Worm (Caenorhabditis elegans) whole organism, L1 larva: ENCODE measurements around the gene sec-22.

Experiments used
- aha-1 ChIP-seq: fragments of 150-350 bp; optimal IDR thresholded peaks from 2 replicates; lab custom pipeline; 2014; ENCODE audit warnings: missing biosample characterization, missing genetic modification characterization
- alr-1 ChIP-seq: fragments of 200-800 bp; sonication (Bioruptor generic); optimal IDR thresholded peaks from 2 replicates; lab custom pipeline; 2018; ENCODE audit warnings: borderline replicate concordance, mild to moderate bottlenecking, missing genetic modification characterization, missing compliant biosample characterization
- aly-2 ChIP-seq: fragments of 150-350 bp; optimal IDR thresholded peaks from 2 replicates; lab custom pipeline; 2014; ENCODE audit warnings: missing biosample characterization, missing genetic modification characterization
- ceh-63 ChIP-seq: fragments of 200-800 bp; sonication (Bioruptor generic); optimal IDR thresholded peaks from 2 replicates; lab custom pipeline; 2018; ENCODE audit warnings: mild to moderate bottlenecking, missing genetic modification characterization, missing compliant biosample characterization
- ceh-90 ChIP-seq: sonication (generic microtip); optimal IDR thresholded peaks from 2 replicates; lab custom pipeline; 2016; ENCODE audit warnings: missing genetic modification characterization, missing compliant biosample characterization
- dpl-1 ChIP-seq, 3 experiments: fragments of 150-350 bp in 2 of 3; sonication (generic microtip) in 1 of 3; optimal IDR thresholded peaks; 2 replicates each; lab custom pipeline; 2014 to 2017; ENCODE audit warnings: missing biosample characterization in 3 of 3, missing genetic modification characterization in 3 of 3, missing genetic modification reagents in 3 of 3
- efl-1 ChIP-seq, 4 experiments: fragments of 150-350 bp; optimal IDR thresholded peaks in 3 of 4; peaks in 1 of 4; 1 replicate in 1 of 4; 2 replicates in 3 of 4; lab custom pipeline; 2014; ENCODE audit warnings: missing biosample characterization in 2 of 4, missing genetic modification characterization in 2 of 4, missing genetic modification reagents in 2 of 4
- elt-2 ChIP-seq: sonication (generic microtip); optimal IDR thresholded peaks from 2 replicates; lab custom pipeline; 2016; ENCODE audit warnings: missing genetic modification characterization, mild to moderate bottlenecking, inconsistent platforms, missing compliant biosample characterization, missing genetic modification reagents
- elt-3 ChIP-seq, 6 experiments: fragments of 150-350 bp in 1 of 6; sonication (generic microtip); optimal IDR thresholded peaks; 2 replicates each; lab custom pipeline; 2017 to 2018; ENCODE audit warnings: missing biosample characterization in 6 of 6, missing genetic modification characterization in 6 of 6, inconsistent platforms in 1 of 6
- fkh-4 ChIP-seq: sonication (generic microtip); optimal IDR thresholded peaks from 2 replicates; lab custom pipeline; 2016; ENCODE audit warnings: missing compliant biosample characterization, missing genetic modification characterization, borderline replicate concordance
- fos-1 ChIP-seq: fragments of 150-350 bp; optimal IDR thresholded peaks from 2 replicates; lab custom pipeline; 2014; ENCODE audit warnings: missing biosample characterization, missing genetic modification characterization
- grh-1 ChIP-seq: fragments of 200-800 bp; sonication (Bioruptor generic); IDR thresholded peaks from 2 replicates; pipeline ENCODE4 v1.3.6; 2022; ENCODE audit warnings: missing genetic modification reagents, missing genetic modification characterization, missing compliant biosample characterization
- hlh-17 ChIP-seq: fragments of 200-800 bp; sonication (Bioruptor generic); optimal IDR thresholded peaks from 2 replicates; lab custom pipeline; 2018; ENCODE audit warnings: missing genetic modification characterization, mild to moderate bottlenecking, missing compliant biosample characterization, moderate library complexity, borderline replicate concordance
- irx-1 ChIP-seq: sonication (generic microtip); optimal IDR thresholded peaks from 2 replicates; lab custom pipeline; 2016; ENCODE audit warnings: missing genetic modification characterization, missing compliant biosample characterization
- isw-1 ChIP-seq: fragments of 200-800 bp; sonication (Bioruptor generic); IDR thresholded peaks from 2 replicates; pipeline ENCODE4 v1.3.6; 2022; ENCODE audit warnings: missing genetic modification characterization, missing compliant biosample characterization
- jun-1 ChIP-seq: fragments of 150-350 bp; optimal IDR thresholded peaks from 2 replicates; lab custom pipeline; 2014; ENCODE audit warnings: missing biosample characterization, missing genetic modification reagents, missing genetic modification characterization
- lin-13 ChIP-seq: fragments of 150-350 bp; optimal IDR thresholded peaks from 2 replicates; lab custom pipeline; 2014; ENCODE audit warnings: missing biosample characterization, missing genetic modification reagents, missing genetic modification characterization
- lin-15B ChIP-seq: fragments of 150-350 bp; sonication (generic microtip); optimal IDR thresholded peaks from 3 replicates; lab custom pipeline; 2014; ENCODE audit warnings: missing biosample characterization, missing genetic modification characterization
- lin-35 ChIP-seq, 2 experiments: fragments of 150-350 bp; optimal IDR thresholded peaks; 2 replicates each; lab custom pipeline; 2014; ENCODE audit warnings: missing biosample characterization in 2 of 2, missing genetic modification characterization in 2 of 2, missing genetic modification reagents in 2 of 2
- lir-3 ChIP-seq: sonication (generic microtip); optimal IDR thresholded peaks from 2 replicates; lab custom pipeline; 2016; ENCODE audit warnings: mild to moderate bottlenecking, missing genetic modification characterization, moderate library complexity, missing compliant biosample characterization; ENCODE audit not compliant: poor library complexity
- mab-9 ChIP-seq: fragments of 200-800 bp; sonication (Bioruptor generic); IDR thresholded peaks from 2 replicates; pipeline ENCODE4 v1.3.6; 2022; ENCODE audit warnings: missing genetic modification reagents, missing genetic modification characterization, missing compliant biosample characterization
- nhr-12 ChIP-seq: sonication (generic microtip); optimal IDR thresholded peaks from 2 replicates; lab custom pipeline; 2017; ENCODE audit warnings: missing biosample characterization, missing genetic modification characterization
- nhr-20 ChIP-seq: sonication (generic microtip); optimal IDR thresholded peaks from 2 replicates; lab custom pipeline; 2016; ENCODE audit warnings: mild to moderate bottlenecking, missing genetic modification characterization, missing compliant biosample characterization
- nhr-71 ChIP-seq: sonication (generic microtip); optimal IDR thresholded peaks from 2 replicates; lab custom pipeline; 2016; ENCODE audit warnings: mild to moderate bottlenecking, missing genetic modification characterization, moderate library complexity, missing compliant biosample characterization
- nhr-76 ChIP-seq: sonication (generic microtip); optimal IDR thresholded peaks from 2 replicates; lab custom pipeline; 2017; ENCODE audit warnings: missing biosample characterization, missing genetic modification characterization
- nhr-84 ChIP-seq: sonication (generic microtip); optimal IDR thresholded peaks from 2 replicates; lab custom pipeline; 2017; ENCODE audit warnings: missing biosample characterization, missing genetic modification characterization
- nhr-85 ChIP-seq: sonication (generic microtip); peaks from one replicate; lab custom pipeline; 2016; ENCODE audit warnings: missing genetic modification characterization, inconsistent platforms, missing compliant biosample characterization
- pag-3 ChIP-seq: sonication (generic microtip); optimal IDR thresholded peaks from 2 replicates; lab custom pipeline; 2017; ENCODE audit warnings: missing genetic modification characterization, mild to moderate bottlenecking, missing compliant biosample characterization, antibody characterized with exemption, borderline replicate concordance; ENCODE audit not compliant: insufficient read depth
- skn-1 ChIP-seq: fragments of 150-350 bp; optimal IDR thresholded peaks from 2 replicates; lab custom pipeline; 2014; ENCODE audit warnings: missing biosample characterization, missing genetic modification characterization
- snpc-4 ChIP-seq: fragments of 150-350 bp; optimal IDR thresholded peaks from 2 replicates; lab custom pipeline; 2014; ENCODE audit warnings: missing biosample characterization, missing genetic modification characterization
- sox-4 ChIP-seq: sonication (generic microtip); optimal IDR thresholded peaks from 2 replicates; lab custom pipeline; 2016; ENCODE audit warnings: missing genetic modification characterization, missing compliant biosample characterization
- sup-37 ChIP-seq: fragments of 200-800 bp; sonication (Bioruptor generic); optimal IDR thresholded peaks from 2 replicates; lab custom pipeline; 2018; ENCODE audit warnings: mild to moderate bottlenecking, missing genetic modification characterization, missing compliant biosample characterization
- swsn-7 ChIP-seq: sonication (generic microtip); optimal IDR thresholded peaks from 2 replicates; lab custom pipeline; 2016; ENCODE audit warnings: missing genetic modification characterization, missing compliant biosample characterization
- tbx-2 ChIP-seq: sonication (generic microtip); optimal IDR thresholded peaks from 2 replicates; lab custom pipeline; 2016; ENCODE audit warnings: missing genetic modification characterization, missing compliant biosample characterization
- tlp-1 ChIP-seq: fragments of 150-350 bp; optimal IDR thresholded peaks from 2 replicates; lab custom pipeline; 2014; ENCODE audit warnings: missing biosample characterization, missing genetic modification characterization
- unc-130 ChIP-seq: fragments of 150-350 bp; optimal IDR thresholded peaks from 2 replicates; lab custom pipeline; 2017; ENCODE audit warnings: missing biosample characterization, missing genetic modification characterization, inconsistent platforms
- unc-30 ChIP-seq: sonication (generic microtip); optimal IDR thresholded peaks from 2 replicates; lab custom pipeline; 2017; ENCODE audit warnings: missing biosample characterization, missing genetic modification characterization
- unc-62 ChIP-seq: fragments of 150-350 bp; optimal IDR thresholded peaks from 2 replicates; lab custom pipeline; 2014; ENCODE audit warnings: missing biosample characterization, missing genetic modification reagents, missing genetic modification characterization
- xbp-1 ChIP-seq: sonication (generic microtip); optimal IDR thresholded peaks from 2 replicates; lab custom pipeline; 2016; ENCODE audit warnings: missing genetic modification characterization, missing compliant biosample characterization
- zip-4 ChIP-seq: fragments of 200-800 bp; sonication (Bioruptor generic); optimal IDR thresholded peaks from 2 replicates; lab custom pipeline; 2018; ENCODE audit warnings: mild to moderate bottlenecking, missing genetic modification characterization, moderate library complexity, missing compliant biosample characterization
- ztf-4 ChIP-seq: fragments of 150-350 bp; optimal IDR thresholded peaks from 2 replicates; lab custom pipeline; 2014; ENCODE audit warnings: missing biosample characterization, missing genetic modification characterization

Gene sec-22

ce11 chrX:1027370-1027769, 8.0 kb upstream of the sec-22 start:
- TF ChIP-seq sox-4 (tag; lab: Kevin White, UChicago): no peak
- TF ChIP-seq lin-35 (GFP tag; optimal IDR thresholded peaks at IDR 0.05; lab: Kevin White, UChicago): no peak
- TF ChIP-seq mab-9 (GFP tag; lab: Robert Waterston, UW): no peak
- no peak for TF ChIP-seq ceh-90
- TF ChIP-seq lin-13 (GFP tag; lab: Kevin White, UChicago): no peak
- no peak for TF ChIP-seq jun-1 (tag; lab: Kevin White, UChicago)
- no peak for TF ChIP-seq unc-130
- TF ChIP-seq dpl-1 (GFP tag; optimal IDR thresholded peaks at IDR 0.05; lab: Kevin White, UChicago): no peak
- TF ChIP-seq sup-37 (GFP tag; lab: Kevin White, UChicago): no peak
- TF ChIP-seq aly-2: no peak
- no peak for TF ChIP-seq ztf-4
- no peak for TF ChIP-seq elt-3 (tag; optimal IDR thresholded peaks at IDR 0.05; lab: Kevin White, UChicago)
- no peak for TF ChIP-seq nhr-84 (tag; lab: Kevin White, UChicago)
- no peak for TF ChIP-seq lin-15B (tag; lab: Kevin White, UChicago)
- TF ChIP-seq snpc-4 (tag; lab: Kevin White, UChicago): no peak
- TF ChIP-seq fos-1 (tag; lab: Kevin White, UChicago): no peak

DNA sequence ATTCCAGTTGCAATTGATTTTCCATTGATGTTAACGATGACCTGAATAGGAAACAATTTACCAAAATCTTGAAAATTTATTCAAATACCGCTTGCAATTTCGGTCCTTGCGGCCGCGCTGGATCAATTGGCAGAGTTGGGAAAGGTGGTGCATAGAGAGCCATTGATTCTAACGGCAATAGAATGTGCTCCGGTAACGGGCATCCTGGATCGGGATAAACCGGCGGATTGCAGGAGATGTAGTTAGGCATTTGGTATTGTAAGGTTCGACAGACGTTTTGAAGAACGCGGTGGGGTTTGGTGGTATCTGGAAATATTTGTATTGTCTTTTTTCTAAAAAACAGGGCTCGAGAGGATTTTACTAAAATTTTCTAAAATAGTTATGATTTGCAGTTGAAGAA, 4.5 kb upstream of the sec-22 start:
- TF ChIP-seq unc-62 (GFP tag; lab: Kevin White, UChicago) (no peak), lin-15B (tag; lab: Kevin White, UChicago) (no peak), mab-9 (GFP tag; lab: Robert Waterston, UW) (no peak), tbx-2 (tag; lab: Kevin White, UChicago) (no peak), nhr-12 (tag; lab: Kevin White, UChicago) (no peak)

ce11 chrX:1038347-1038746, 3.0 kb downstream of the sec-22 start, which contains the start of gene F55A4.7:
TSS of gene F55A4.7 (minus strand) at chrX:1038447.
- TF ChIP-seq tlp-1 (tag; lab: Kevin White, UChicago): no peak
- TF ChIP-seq ceh-63 (GFP tag; lab: Kevin White, UChicago): no peak
- TF ChIP-seq unc-62 (GFP tag; lab: Kevin White, UChicago): no peak
- peak; percentile 20 for TF ChIP-seq nhr-85
- no peak for TF ChIP-seq pag-3 (tag; lab: Kevin White, UChicago)
- TF ChIP-seq irx-1 (tag; lab: Kevin White, UChicago): no peak
- TF ChIP-seq, all 84 proteins: peak for 1

DNA sequence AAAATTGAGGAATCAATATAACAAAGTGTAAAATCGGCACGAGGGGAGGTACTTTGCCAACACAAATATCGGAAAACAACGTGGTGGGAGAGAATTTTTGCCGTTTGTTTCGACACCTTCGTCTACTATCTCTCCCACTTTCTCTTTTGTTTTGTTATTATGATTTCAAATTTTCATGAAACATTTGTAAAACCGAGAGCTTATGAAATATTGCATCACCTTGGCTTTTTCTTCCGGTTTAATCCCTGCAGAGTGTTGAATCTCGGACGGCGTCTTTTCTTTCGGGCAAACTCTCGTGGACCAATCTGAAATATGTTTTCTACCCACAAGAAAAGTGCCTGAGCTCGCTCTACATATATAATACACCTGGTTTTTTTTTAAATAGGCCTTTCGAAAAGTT, 9.0 kb downstream of the sec-22 start:
- no peak for TF ChIP-seq unc-130
- TF ChIP-seq alr-1 (tag; lab: Kevin White, UChicago): no peak
- TF ChIP-seq skn-1 (tag; lab: Kevin White, UChicago): peak; percentile 69
- TF ChIP-seq nhr-76: no peak
- TF ChIP-seq zip-4 (GFP tag; lab: Kevin White, UChicago): no peak
- TF ChIP-seq, all 84 proteins: peak for 1

ce11 chrX:1046156-1046831, 10.9 kb downstream of the sec-22 start, which contains the start of gene vpat-1:
TSS of gene vpat-1 (minus strand) at chrX:1046206.
- TF ChIP-seq elt-2 (tag; lab: Kevin White, UChicago): peak; percentile 76
- TF ChIP-seq xbp-1: no peak
- TF ChIP-seq nhr-20 (tag; lab: Kevin White, UChicago): peak; percentile 8
- TF ChIP-seq, all 84 proteins: peak for 2

DNA sequence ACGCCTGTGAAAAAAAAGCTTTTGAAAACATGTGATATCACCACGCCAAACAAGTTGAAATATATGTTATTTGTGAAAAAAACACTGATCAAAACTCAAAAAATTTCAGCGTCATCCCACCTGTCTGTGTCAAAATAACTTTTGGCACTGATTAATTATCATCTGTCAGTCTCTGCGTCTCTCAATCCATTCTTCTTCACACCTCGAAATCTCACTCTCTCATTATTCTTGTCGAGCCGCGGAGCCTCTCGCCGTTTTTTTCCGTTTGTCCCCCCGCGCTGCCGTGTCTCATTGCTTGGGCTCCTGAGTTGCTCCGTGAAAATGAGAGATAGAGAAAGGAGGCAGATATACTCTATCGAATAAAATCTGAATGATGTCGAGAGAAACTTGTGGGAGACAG, 15.7 kb downstream of the sec-22 start:
- TF ChIP-seq swsn-7 (tag; lab: Kevin White, UChicago) (peak; percentile 39), efl-1 (optimal IDR thresholded peaks at IDR 0.05; lab: Kevin White, UChicago) (no peak), efl-1 (GFP tag; optimal IDR thresholded peaks at IDR 0.05 in 1 of 2; lab: Kevin White, UChicago) (no peak), hlh-17 (GFP tag; lab: Kevin White, UChicago) (no peak), fkh-4 (tag; lab: Kevin White, UChicago) (no peak), aha-1 (tag; lab: Kevin White, UChicago) (no peak), irx-1 (tag; lab: Kevin White, UChicago) (no peak), elt-3 (tag; optimal IDR thresholded peaks at IDR 0.05; lab: Kevin White, UChicago) (no peak), isw-1 (GFP tag; lab: Robert Waterston, UW) (no peak), zip-4 (GFP tag; lab: Kevin White, UChicago) (no peak), unc-30 (tag; lab: Kevin White, UChicago) (no peak), tlp-1 (tag; lab: Kevin White, UChicago) (no peak), nhr-71 (tag; lab: Kevin White, UChicago) (peak; percentile 86), unc-130 (no peak), elt-2 (tag; lab: Kevin White, UChicago) (no peak), lir-3 (tag; lab: Kevin White, UChicago) (no peak), ceh-90 (no peak), grh-1 (GFP tag; lab: Robert Waterston, UW) (no peak)
